Fruit fly (Drosophila melanogaster) whole organism: Measurements from ENCODE around the gene CG13062.

Experiments
- CG8478 ChIP-seq: fragments of >200 bp; optimal IDR thresholded peaks from 2 replicates; lab custom pipeline; 2018; ENCODE audit warnings: inconsistent platforms
- EcR ChIP-seq, 2 experiments: fragments of >200 bp; optimal IDR thresholded peaks; 2 replicates each; lab custom pipeline; 2017; ENCODE audit warnings: missing biosample characterization in 2 of 2, missing genetic modification characterization in 2 of 2, missing genetic modification reagents in 2 of 2
- pan ChIP-seq: fragments of >200 bp; optimal IDR thresholded peaks from 2 replicates; lab custom pipeline; 2017
- psq ChIP-seq: fragments of >200 bp; optimal IDR thresholded peaks from 2 replicates; lab custom pipeline; 2017
- usp ChIP-seq: fragments of >200 bp; optimal IDR thresholded peaks from 2 replicates; lab custom pipeline; 2017; ENCODE audit warnings: missing biosample characterization, missing genetic modification characterization, mixed read lengths

DNA sequence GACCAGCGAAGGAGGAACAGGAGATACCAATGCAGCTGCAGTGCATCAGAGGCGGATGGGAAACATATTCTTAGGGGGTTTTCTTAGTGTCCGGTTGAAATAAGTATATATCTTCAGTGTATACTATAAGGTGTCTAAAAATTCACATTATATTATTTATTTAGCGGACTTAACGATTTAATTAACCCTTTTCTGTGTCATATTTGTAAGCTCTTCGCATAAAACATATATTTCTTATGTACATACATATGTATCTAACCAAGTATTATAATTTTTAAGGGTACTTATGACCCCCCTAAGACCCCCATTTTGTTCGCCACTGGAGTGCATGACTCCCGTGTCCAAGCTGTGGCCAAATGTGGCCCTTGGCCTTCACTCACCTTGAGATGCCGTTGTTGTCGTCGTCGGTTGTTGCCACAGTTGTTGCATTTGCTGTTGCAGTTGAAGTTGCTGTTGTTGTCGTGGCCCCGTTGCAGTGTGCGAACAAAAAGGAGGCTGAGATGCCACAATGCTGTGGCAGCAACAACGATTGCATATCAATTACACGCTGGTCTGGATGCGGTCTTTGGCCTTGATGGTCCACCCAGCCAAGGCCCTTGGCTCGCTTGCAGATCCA, 47.2 kb downstream of the CG13062 start:
- TF ChIP-seq pan (lab: Kevin White, UChicago) (no peak), usp (GFP tag; lab: Kevin White, UChicago) (no peak), psq (lab: Kevin White, UChicago) (no peak), CG8478 (lab: Kevin White, UChicago) (no peak), EcR (GFP tag; optimal IDR thresholded peaks at IDR 0.05; lab: Kevin White, UChicago) (no peak)
